Worm (Caenorhabditis elegans) whole organism, L1 larva: Measurements from ENCODE around the gene C15B12.4.

ENCODE experiments used
- C04F5.9 ChIP-seq: sonication (generic microtip); optimal IDR thresholded peaks from 2 replicates; lab custom pipeline; 2016; ENCODE audit warnings: missing genetic modification characterization, missing compliant biosample characterization
- C16A3.4 ChIP-seq: fragments of 150-350 bp; optimal IDR thresholded peaks from 2 replicates; lab custom pipeline; 2014; ENCODE audit warnings: missing biosample characterization, missing genetic modification characterization
- aha-1 ChIP-seq: fragments of 150-350 bp; optimal IDR thresholded peaks from 2 replicates; lab custom pipeline; 2014; ENCODE audit warnings: missing biosample characterization, missing genetic modification characterization
- alr-1 ChIP-seq: fragments of 200-800 bp; sonication (Bioruptor generic); optimal IDR thresholded peaks from 2 replicates; lab custom pipeline; 2018; ENCODE audit warnings: borderline replicate concordance, mild to moderate bottlenecking, missing genetic modification characterization, missing compliant biosample characterization
- ama-1 ChIP-seq: fragments of 150-350 bp; optimal IDR thresholded peaks from 2 replicates; lab custom pipeline; 2014
- ceh-8 ChIP-seq: fragments of 200-800 bp; sonication (Bioruptor generic); optimal IDR thresholded peaks from 2 replicates; lab custom pipeline; 2018; ENCODE audit warnings: mild to moderate bottlenecking, missing genetic modification characterization, moderate library complexity, missing compliant biosample characterization
- ceh-88 ChIP-seq: fragments of 200-800 bp; sonication (Bioruptor generic); IDR thresholded peaks from 2 replicates; pipeline ENCODE4 v1.3.6; 2022; ENCODE audit warnings: missing genetic modification characterization, missing compliant biosample characterization
- ces-1 ChIP-seq: fragments of 150-350 bp; optimal IDR thresholded peaks from 2 replicates; lab custom pipeline; 2014; ENCODE audit warnings: missing biosample characterization, missing genetic modification reagents, missing genetic modification characterization
- dsc-1 ChIP-seq: sonication (generic microtip); optimal IDR thresholded peaks from 2 replicates; lab custom pipeline; 2016; ENCODE audit warnings: mild to moderate bottlenecking, missing genetic modification characterization, missing compliant biosample characterization
- efl-1 ChIP-seq, 4 experiments: fragments of 150-350 bp; optimal IDR thresholded peaks in 3 of 4; peaks in 1 of 4; 1 replicate in 1 of 4; 2 replicates in 3 of 4; lab custom pipeline; 2014; ENCODE audit warnings: missing biosample characterization in 2 of 4, missing genetic modification characterization in 2 of 4, missing genetic modification reagents in 2 of 4
- efl-3 ChIP-seq: fragments of 200-800 bp; sonication (Bioruptor generic); optimal IDR thresholded peaks from 2 replicates; lab custom pipeline; 2018; ENCODE audit warnings: mild to moderate bottlenecking, missing genetic modification characterization, missing compliant biosample characterization
- egl-13 ChIP-seq: sonication (generic microtip); optimal IDR thresholded peaks from 2 replicates; lab custom pipeline; 2016; ENCODE audit warnings: missing genotype, missing genetic modification reagents, missing genetic modification characterization, missing compliant biosample characterization
- elt-3 ChIP-seq, 6 experiments: fragments of 150-350 bp in 1 of 6; sonication (generic microtip); optimal IDR thresholded peaks; 2 replicates each; lab custom pipeline; 2017 to 2018; ENCODE audit warnings: missing biosample characterization in 6 of 6, missing genetic modification characterization in 6 of 6, inconsistent platforms in 1 of 6
- fkh-10 ChIP-seq: sonication (generic microtip); optimal IDR thresholded peaks from 2 replicates; lab custom pipeline; 2017; ENCODE audit warnings: missing biosample characterization, missing genetic modification reagents, missing genetic modification characterization
- fkh-8 ChIP-seq: sonication (generic microtip); optimal IDR thresholded peaks from 2 replicates; lab custom pipeline; 2016; ENCODE audit warnings: mild to moderate bottlenecking, missing genetic modification characterization, missing compliant biosample characterization
- hlh-4 ChIP-seq: sonication (generic microtip); optimal IDR thresholded peaks from 2 replicates; lab custom pipeline; 2016; ENCODE audit warnings: mild to moderate bottlenecking, missing genetic modification characterization, missing compliant biosample characterization
- irx-1 ChIP-seq: sonication (generic microtip); optimal IDR thresholded peaks from 2 replicates; lab custom pipeline; 2016; ENCODE audit warnings: missing genetic modification characterization, missing compliant biosample characterization
- jun-1 ChIP-seq: fragments of 150-350 bp; optimal IDR thresholded peaks from 2 replicates; lab custom pipeline; 2014; ENCODE audit warnings: missing biosample characterization, missing genetic modification reagents, missing genetic modification characterization
- lin-13 ChIP-seq: fragments of 150-350 bp; optimal IDR thresholded peaks from 2 replicates; lab custom pipeline; 2014; ENCODE audit warnings: missing biosample characterization, missing genetic modification reagents, missing genetic modification characterization
- lin-39 ChIP-seq: fragments of 150-350 bp; optimal IDR thresholded peaks from 2 replicates; lab custom pipeline; 2014; ENCODE audit warnings: missing biosample characterization, missing genetic modification reagents, missing genetic modification characterization
- mdl-1 ChIP-seq, 2 experiments: fragments of 150-350 bp; optimal IDR thresholded peaks; 2 replicates each; lab custom pipeline; 2014 to 2017; ENCODE audit warnings: missing biosample characterization in 2 of 2, missing genetic modification characterization in 2 of 2, inconsistent platforms in 1 of 2
- mef-2 ChIP-seq: fragments of 150-350 bp; optimal IDR thresholded peaks from 2 replicates; lab custom pipeline; 2014; ENCODE audit warnings: missing biosample characterization, missing genetic modification characterization
- nhr-11 ChIP-seq: fragments of 150-350 bp; optimal IDR thresholded peaks from 2 replicates; lab custom pipeline; 2014; ENCODE audit warnings: missing biosample characterization, missing genetic modification characterization
- nhr-20 ChIP-seq: sonication (generic microtip); optimal IDR thresholded peaks from 2 replicates; lab custom pipeline; 2016; ENCODE audit warnings: mild to moderate bottlenecking, missing genetic modification characterization, missing compliant biosample characterization
- nhr-71 ChIP-seq: sonication (generic microtip); optimal IDR thresholded peaks from 2 replicates; lab custom pipeline; 2016; ENCODE audit warnings: mild to moderate bottlenecking, missing genetic modification characterization, moderate library complexity, missing compliant biosample characterization
- nhr-76 ChIP-seq: sonication (generic microtip); optimal IDR thresholded peaks from 2 replicates; lab custom pipeline; 2017; ENCODE audit warnings: missing biosample characterization, missing genetic modification characterization
- nhr-77 ChIP-seq: fragments of 150-350 bp; optimal IDR thresholded peaks from 2 replicates; lab custom pipeline; 2014; ENCODE audit warnings: missing biosample characterization, missing genetic modification characterization
- nhr-90 ChIP-seq: sonication (generic microtip); optimal IDR thresholded peaks from 2 replicates; lab custom pipeline; 2016; ENCODE audit warnings: mild to moderate bottlenecking, missing genetic modification characterization, missing compliant biosample characterization; ENCODE audit not compliant: poor library complexity
- pag-3 ChIP-seq: sonication (generic microtip); optimal IDR thresholded peaks from 2 replicates; lab custom pipeline; 2017; ENCODE audit warnings: missing genetic modification characterization, mild to moderate bottlenecking, missing compliant biosample characterization, antibody characterized with exemption, borderline replicate concordance; ENCODE audit not compliant: insufficient read depth
- pax-3 ChIP-seq: fragments of 200-800 bp; sonication (Bioruptor generic); optimal IDR thresholded peaks from 2 replicates; lab custom pipeline; 2018; ENCODE audit warnings: mild to moderate bottlenecking, missing genetic modification characterization, moderate library complexity, missing compliant biosample characterization
- pqm-1 ChIP-seq: sonication (generic microtip); optimal IDR thresholded peaks from 3 replicates; lab custom pipeline; 2017; ENCODE audit warnings: missing biosample characterization, missing genetic modification characterization
- tlp-1 ChIP-seq: fragments of 150-350 bp; optimal IDR thresholded peaks from 2 replicates; lab custom pipeline; 2014; ENCODE audit warnings: missing biosample characterization, missing genetic modification characterization
- unc-62 ChIP-seq: fragments of 150-350 bp; optimal IDR thresholded peaks from 2 replicates; lab custom pipeline; 2014; ENCODE audit warnings: missing biosample characterization, missing genetic modification reagents, missing genetic modification characterization
- vab-15 ChIP-seq: sonication (generic microtip); optimal IDR thresholded peaks from 2 replicates; lab custom pipeline; 2017; ENCODE audit warnings: missing genotype, mild to moderate bottlenecking, missing genetic modification characterization, missing compliant biosample characterization
- zag-1 ChIP-seq: fragments of 150-350 bp; optimal IDR thresholded peaks from 2 replicates; lab custom pipeline; 2014; ENCODE audit warnings: missing biosample characterization, missing genetic modification characterization
- ztf-11 ChIP-seq, 2 experiments: sonication (generic microtip); optimal IDR thresholded peaks; 2 replicates each; lab custom pipeline; 2016 to 2017; ENCODE audit warnings: missing genetic modification characterization in 2 of 2, missing biosample characterization in 1 of 2, missing compliant biosample characterization in 1 of 2

C15B12.4 gene

ce11 chrX:6437545-6437944 is 36.0 kb downstream of the C15B12.4 start, which contains the start of gene K10C2.8:
K10C2.8 (minus strand) TSS chrX:6437645.
- TF ChIP-seq alr-1 (no peak), fkh-10 (GFP tag; lab: Kevin White, UChicago) (no peak), unc-62 (GFP tag; lab: Kevin White, UChicago) (no peak), C04F5.9 (tag; lab: Kevin White, UChicago) (no peak), pqm-1 (no peak), mdl-1 (tag; optimal IDR thresholded peaks at IDR 0.05; lab: Kevin White, UChicago) (no peak), ztf-11 (tag; optimal IDR thresholded peaks at IDR 0.05; lab: Kevin White, UChicago) (no peak), ceh-8 (GFP tag; lab: Kevin White, UChicago) (no peak)

DNA sequence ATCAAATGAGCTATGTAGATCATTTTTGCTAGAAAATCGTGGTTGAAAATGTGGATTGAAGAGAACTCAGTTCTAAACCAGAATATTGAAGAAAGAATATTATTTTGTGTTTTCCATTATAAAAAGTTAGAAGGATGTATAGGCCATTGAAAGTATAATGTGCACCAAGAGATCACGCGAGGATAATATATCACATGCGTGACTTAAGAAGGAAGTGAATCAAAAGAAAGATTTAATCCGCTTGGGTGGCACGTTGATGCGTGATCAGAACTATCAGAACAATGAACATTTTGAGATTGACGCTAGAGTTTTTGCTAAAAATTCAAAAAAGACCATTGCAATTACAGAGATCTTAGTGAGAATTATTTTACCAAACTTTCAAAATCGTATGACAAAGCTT is 37.7 kb downstream of the C15B12.4 start:
- TF ChIP-seq pax-3 (peak; percentile 27), dsc-1 (tag; lab: Kevin White, UChicago) (peak; percentile 77), fkh-8 (peak; percentile 66), nhr-71 (tag; lab: Kevin White, UChicago) (peak; percentile 11), egl-13 (peak; percentile 11), lin-13 (GFP tag; lab: Kevin White, UChicago) (no peak)

DNA sequence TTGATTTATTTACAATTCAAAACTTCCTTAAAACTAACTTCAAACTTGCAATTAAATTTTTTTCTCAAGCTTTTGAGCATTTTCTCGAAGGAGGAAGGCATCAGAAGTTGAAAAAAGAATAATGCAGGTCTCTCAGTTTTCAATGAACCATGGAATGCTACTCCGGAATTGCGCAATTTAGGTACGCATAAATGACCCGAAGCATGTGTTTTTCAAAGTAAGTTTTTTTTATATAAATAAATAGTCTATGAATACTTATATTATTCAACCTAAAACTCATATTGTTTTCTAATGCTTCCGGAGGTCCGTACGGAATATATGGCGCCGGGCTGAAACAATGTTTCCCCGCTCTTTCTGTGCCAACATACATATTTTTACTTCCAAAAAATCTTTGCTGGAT is 39.9 kb downstream of the C15B12.4 start, which contains the start of gene K10C2.2:
Gene K10C2.2 (minus strand): TSS at position 101 of the 400 bp plus-strand sequence.
- TF ChIP-seq irx-1 (tag; lab: Kevin White, UChicago) (no peak), nhr-90 (tag; lab: Kevin White, UChicago) (no peak), ceh-88 (GFP tag; lab: Robert Waterston, UW) (no peak), jun-1 (no peak), C04F5.9 (tag; lab: Kevin White, UChicago) (no peak), nhr-20 (no peak), nhr-11 (tag; lab: Kevin White, UChicago) (no peak), nhr-76 (tag; lab: Kevin White, UChicago) (no peak), C16A3.4 (tag; lab: Kevin White, UChicago) (no peak), efl-3 (no peak), mdl-1 (tag; optimal IDR thresholded peaks at IDR 0.05; lab: Kevin White, UChicago) (no peak), nhr-77 (tag; lab: Kevin White, UChicago) (no peak), vab-15 (tag; lab: Kevin White, UChicago) (no peak), hlh-4 (no peak), lin-39 (tag; lab: Kevin White, UChicago) (no peak), ces-1 (GFP tag; lab: Kevin White, UChicago) (no peak), zag-1 (no peak), tlp-1 (no peak)

DNA sequence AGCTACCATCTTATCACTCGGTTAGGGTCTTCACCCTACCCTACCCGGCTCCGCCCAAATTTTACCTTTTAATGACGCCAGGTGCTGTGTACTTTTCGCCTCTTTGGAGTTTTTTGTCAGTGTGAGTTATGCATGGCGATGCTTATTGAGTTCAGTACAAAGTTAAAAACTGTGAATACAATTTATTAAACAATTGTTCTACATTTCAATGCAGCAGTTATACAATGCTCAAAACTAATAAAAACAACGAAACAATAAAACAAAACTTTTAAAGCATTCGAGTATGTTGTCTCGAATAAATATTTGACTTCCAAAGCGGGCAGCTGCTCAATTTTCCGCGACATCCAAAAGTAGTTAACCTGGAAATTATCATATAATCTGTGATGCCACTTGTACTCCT is 43.0 kb downstream of the C15B12.4 start, which contains the start of gene ctsa-2:
Gene ctsa-2 (minus strand): TSS at position 101 of the 400 bp plus-strand sequence.
- TF ChIP-seq mef-2 (tag; lab: Kevin White, UChicago) (no peak), nhr-90 (tag; lab: Kevin White, UChicago) (no peak), pag-3 (tag; lab: Kevin White, UChicago) (no peak), elt-3 (tag; optimal IDR thresholded peaks at IDR 0.05; lab: Kevin White, UChicago) (no peak), efl-1 (optimal IDR thresholded peaks at IDR 0.05; lab: Kevin White, UChicago) (no peak), efl-1 (GFP tag; optimal IDR thresholded peaks at IDR 0.05 in 1 of 2; lab: Kevin White, UChicago) (peak in 1 of 2 experiments; percentile 38), aha-1 (tag; lab: Kevin White, UChicago) (no peak), ama-1 (lab: Kevin White, UChicago) (no peak)
